Worm (Caenorhabditis elegans) whole organism, dauer: ENCODE measurements around the gene mpz-1.

ENCODE experiments used
- unc-62 ChIP-seq: sonication (generic microtip); optimal IDR thresholded peaks from 2 replicates; lab custom pipeline; 2017; ENCODE audit warnings: missing biosample characterization, missing genetic modification reagents, missing genetic modification characterization

Gene mpz-1

DNA sequence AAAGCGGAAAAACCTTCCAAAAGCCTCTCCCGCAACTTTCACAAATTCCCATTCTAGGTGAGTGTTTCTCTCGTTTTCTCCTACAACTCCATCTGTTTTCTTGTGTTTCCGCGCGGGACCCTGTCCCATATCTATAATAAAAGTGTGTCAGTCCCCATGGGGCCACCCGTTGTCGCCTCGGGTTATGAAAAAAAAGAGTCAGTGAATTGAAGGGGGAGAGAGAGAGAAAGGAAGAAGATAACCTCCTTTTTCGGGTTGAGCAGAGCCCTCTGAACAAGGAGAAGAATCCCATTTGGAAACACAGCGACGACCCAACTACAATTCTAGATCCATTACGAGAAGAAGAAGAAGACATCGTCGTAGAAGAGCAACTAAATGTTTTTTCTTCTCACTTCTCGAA is 60.8 kb downstream of the mpz-1 start, which contains the start of gene C09G5.13:
C09G5.13 (plus strand) TSS at position 301 of the 400 bp plus-strand sequence.
- TF ChIP-seq unc-62 (GFP tag; lab: Kevin White, UChicago), result no peak

DNA sequence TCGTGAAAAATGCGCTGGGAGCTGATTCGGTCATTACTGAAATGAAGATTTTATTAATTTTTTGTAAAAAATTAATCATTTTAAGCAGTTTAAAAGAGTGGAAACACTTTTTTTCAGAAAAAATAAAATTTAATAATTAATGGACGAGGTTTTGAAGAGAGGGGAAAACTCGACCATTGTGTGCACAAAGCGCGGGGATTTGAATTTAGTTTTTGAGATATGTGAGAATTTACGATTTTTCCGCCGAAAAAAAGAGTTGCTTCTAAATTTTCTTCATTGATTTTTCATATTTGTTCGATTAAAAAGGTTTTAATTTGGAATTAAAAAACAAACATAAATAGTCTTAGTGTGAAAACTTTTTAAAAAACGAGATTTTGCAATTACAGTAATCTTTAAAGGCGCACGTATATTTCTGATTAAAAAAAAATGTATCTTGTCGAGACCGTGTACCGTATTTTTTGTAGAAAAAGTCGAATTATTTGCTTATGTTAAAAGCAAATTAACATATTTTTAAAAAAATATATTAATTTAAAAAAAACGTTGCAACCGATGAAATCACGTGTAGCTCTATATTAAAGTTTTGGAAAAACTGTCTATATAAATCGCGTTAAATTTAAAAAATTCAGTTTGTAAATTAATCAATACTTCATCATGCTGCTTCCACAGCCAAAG is 63.5 kb downstream of the mpz-1 start, which contains the start of the genes dph-2 and C09G5.7:
dph-2 (minus strand) TSS at position 36 of the 672 bp plus-strand sequence.
C09G5.7 (plus strand) TSS at position 622 of the 672 bp plus-strand sequence.
- TF ChIP-seq unc-62 (GFP tag; lab: Kevin White, UChicago), result no peak

- no peak for TF ChIP-seq unc-62 (GFP tag; lab: Kevin White, UChicago)
These were observed 69.3 kb downstream of the mpz-1 start, which contains the start of gene bli-1 for ce11 chrII:10708660-10709059. bli-1 (plus strand) TSS chrII:10708960.

DNA sequence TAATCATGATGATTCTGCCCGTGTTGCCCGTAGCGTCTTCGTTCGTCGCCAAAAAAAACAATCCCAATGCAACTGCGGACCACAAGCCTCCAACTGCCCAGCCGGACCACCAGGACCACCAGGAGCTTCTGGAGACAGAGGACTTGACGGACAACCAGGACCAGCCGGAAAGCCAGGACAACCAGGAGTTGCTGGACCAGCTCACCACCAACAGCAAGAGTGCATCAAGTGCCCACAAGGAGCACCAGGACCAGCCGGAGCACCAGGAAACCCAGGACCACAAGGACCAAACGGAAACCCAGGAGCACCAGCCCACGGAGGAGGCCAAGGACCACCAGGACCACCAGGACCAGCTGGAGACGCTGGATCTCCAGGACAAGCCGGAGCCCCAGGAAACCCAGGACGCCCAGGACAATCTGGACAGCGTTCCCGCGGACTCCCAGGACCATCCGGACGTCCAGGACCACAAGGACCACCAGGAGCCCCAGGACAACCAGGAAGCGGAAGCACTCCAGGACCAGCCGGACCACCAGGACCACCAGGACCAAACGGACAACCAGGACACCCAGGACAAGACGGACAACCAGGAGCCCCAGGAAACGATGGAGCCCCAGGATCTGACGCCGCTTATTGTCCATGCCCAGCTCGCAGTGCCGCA is 70.4 kb downstream of the mpz-1 start:
- TF ChIP-seq unc-62 (GFP tag; lab: Kevin White, UChicago), result no peak

DNA sequence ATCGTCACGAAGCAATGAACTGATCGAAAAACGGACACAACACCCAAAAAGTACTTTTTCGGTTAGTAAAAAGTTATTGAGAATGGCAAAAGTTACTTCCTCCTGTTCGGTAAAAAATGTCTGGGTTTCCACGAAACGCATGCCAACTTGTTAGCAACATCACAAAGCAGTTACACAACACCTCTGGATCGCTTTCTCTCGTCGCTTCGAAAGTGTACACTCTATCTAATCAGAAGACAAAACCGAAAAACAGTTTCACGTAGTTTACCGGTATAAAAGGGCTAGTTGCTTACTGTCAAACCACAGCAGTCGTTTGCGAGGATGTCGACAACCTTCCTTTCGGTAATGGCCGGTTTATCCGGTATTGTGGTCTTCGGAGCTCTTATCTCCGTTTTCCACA is 71.0 kb downstream of the mpz-1 start, which contains the start of gene col-80:
col-80 (plus strand) TSS at position 301 of the 400 bp plus-strand sequence.
- TF ChIP-seq unc-62 (GFP tag; lab: Kevin White, UChicago), result no peak

DNA sequence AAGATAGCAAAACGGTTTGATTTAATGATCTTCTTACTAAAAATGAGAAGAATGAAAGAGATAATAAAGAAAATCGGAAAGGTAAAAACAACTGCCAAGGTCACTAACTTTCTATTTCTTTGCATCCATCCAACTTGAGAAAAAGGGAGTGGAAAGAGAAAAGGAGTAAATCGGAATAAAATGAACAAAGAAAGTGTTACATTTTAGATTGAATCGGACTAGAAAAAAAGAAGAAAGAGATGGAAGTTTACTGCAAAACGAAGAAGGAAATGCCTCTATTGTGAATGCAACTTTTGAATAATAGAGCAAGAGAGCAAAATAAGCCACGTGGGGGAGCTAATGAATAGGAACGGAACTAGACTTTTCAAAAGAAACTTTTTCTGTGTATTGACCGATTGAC is 71.9 kb downstream of the mpz-1 start:
- TF ChIP-seq unc-62 (GFP tag; lab: Kevin White, UChicago), result no peak

- TF ChIP-seq unc-62 (GFP tag; lab: Kevin White, UChicago), result no peak
These were observed 72.5 kb downstream of the mpz-1 start for ce11 chrII:10705347-10705996.

DNA sequence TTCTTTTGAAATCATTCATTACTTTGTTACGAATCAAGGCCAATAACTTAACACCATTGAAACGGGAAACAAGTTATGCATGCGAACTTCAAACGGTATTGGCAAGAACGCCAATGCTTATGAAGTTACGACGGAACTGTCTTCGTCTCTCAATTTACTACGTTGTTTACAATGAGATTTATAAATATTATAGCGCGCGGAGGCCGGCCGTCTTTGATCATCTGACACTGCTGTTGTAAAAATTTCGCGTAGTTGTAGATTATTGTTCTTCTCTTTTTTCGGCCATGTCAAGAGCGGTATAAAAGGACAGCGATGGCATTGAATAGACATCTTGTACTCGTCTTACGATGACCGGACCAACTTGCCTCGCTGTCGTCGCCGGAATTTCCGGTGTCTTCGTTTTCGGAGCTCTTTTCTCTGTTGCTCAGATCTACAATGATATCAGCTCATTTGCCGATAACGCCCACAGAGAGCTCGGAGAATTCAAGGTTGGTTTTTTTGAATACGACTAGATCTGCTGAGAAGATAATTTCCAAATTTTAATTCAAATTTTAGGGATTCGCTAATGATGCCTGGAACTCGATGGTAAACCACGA is 73.3 kb downstream of the mpz-1 start, which contains the start of gene col-39:
col-39 (plus strand) TSS at position 342 of the 596 bp plus-strand sequence.
- TF ChIP-seq unc-62 (GFP tag; lab: Kevin White, UChicago), result no peak

ce11 chrII:10703594-10704384 is 74.1 kb downstream of the mpz-1 start, which contains the start of gene col-79:
col-79 (plus strand) TSS chrII:10703613.
- TF ChIP-seq unc-62 (GFP tag; lab: Kevin White, UChicago), result no peak

ce11 chrII:10696060-10696459 is 81.9 kb downstream of the mpz-1 start:
- TF ChIP-seq unc-62 (GFP tag; lab: Kevin White, UChicago), result no peak

ce11 chrII:10694713-10695112 is 83.2 kb downstream of the mpz-1 start, which contains the start of gene lgc-57:
lgc-57 (plus strand) TSS chrII:10695013.
- no peak for TF ChIP-seq unc-62 (GFP tag; lab: Kevin White, UChicago)

- TF ChIP-seq unc-62 (GFP tag; lab: Kevin White, UChicago), result no peak
These were observed 84.3 kb downstream of the mpz-1 start, which contains the start of gene gbh-1 for ce11 chrII:10693655-10694054. gbh-1 (minus strand) TSS chrII:10693803.
